Worm (Caenorhabditis elegans): ENCODE measurements around the gene F59B10.4.

F59B10.4 gene

ce11 chrII:10527649-10528134 is 8.8 kb upstream of the F59B10.4 start, which contains the start of gene mab-10 (continued):
- no peak for TF ChIP-seq unc-62 (GFP tag; optimal IDR thresholded peaks at IDR 0.05)
- peak; percentile 56 for TF ChIP-seq mcd-1 (GFP tag; IDR thresholded peaks at IDR 0.05)
- no peak for TF ChIP-seq C17E4.6 (GFP tag; IDR thresholded peaks at IDR 0.05)
- no peak for TF ChIP-seq repo-1 (tag; optimal IDR thresholded peaks at IDR 0.05)
- no peak for TF ChIP-seq snpc-3.4 (tag; optimal IDR thresholded peaks at IDR 0.05)
- TF ChIP-seq akir-1 (GFP tag; optimal IDR thresholded peaks at IDR 0.05) = no peak
- no peak for TF ChIP-seq somi-1 (GFP tag; optimal IDR thresholded peaks at IDR 0.05)
- no peak for TF ChIP-seq F57C9.4 (tag; optimal IDR thresholded peaks at IDR 0.05)
- TF ChIP-seq Y67H2A.10 (GFP tag; conservative IDR thresholded peaks at IDR 0.05) = no peak
- no peak for TF ChIP-seq atf-7 (tag; optimal IDR thresholded peaks at IDR 0.05)
- TF ChIP-seq athp-1 (tag; optimal IDR thresholded peaks at IDR 0.05) = peak; percentile 30
- no peak for TF ChIP-seq nhr-120 (GFP tag; IDR thresholded peaks at IDR 0.05)
- TF ChIP-seq F10E7.11 (tag; optimal IDR thresholded peaks at IDR 0.05) = no peak
- no peak for TF ChIP-seq B0019.2 (GFP tag; conservative IDR thresholded peaks at IDR 0.05)
- no peak for TF ChIP-seq bed-1 (GFP tag; IDR thresholded peaks at IDR 0.05)
- TF ChIP-seq ccch-3 (GFP tag; optimal IDR thresholded peaks at IDR 0.05) = no peak
- no peak for TF ChIP-seq pha-4 (tag; optimal IDR thresholded peaks at IDR 0.05)
- TF ChIP-seq mxl-1 (tag; optimal IDR thresholded peaks at IDR 0.05) = peak; percentile 35
- TF ChIP-seq cebp-1 (GFP tag; IDR thresholded peaks at IDR 0.05) = no peak
- peak; percentile 66 for TF ChIP-seq cebp-1 (tag; optimal IDR thresholded peaks at IDR 0.05)
- no peak for TF ChIP-seq sptf-2 (GFP tag; optimal IDR thresholded peaks at IDR 0.05)
- TF ChIP-seq ceh-58 (GFP tag; IDR thresholded peaks at IDR 0.05) = no peak
- TF ChIP-seq T26A5.8 (tag; optimal IDR thresholded peaks at IDR 0.05) = no peak
- TF ChIP-seq ceh-27 (GFP tag; optimal IDR thresholded peaks at IDR 0.05) = peak; percentile 35
- TF ChIP-seq attf-3 (GFP tag; conservative IDR thresholded peaks at IDR 0.05) = no peak
- no peak for TF ChIP-seq F57A8.1 (GFP tag; optimal IDR thresholded peaks at IDR 0.05)
- TF ChIP-seq ztf-26 (tag; optimal IDR thresholded peaks at IDR 0.05) = peak; percentile 64
- TF ChIP-seq B0261.1 (tag; optimal IDR thresholded peaks at IDR 0.05) = no peak
- peak; percentile 99 for TF ChIP-seq zfh-2 (GFP tag; conservative IDR thresholded peaks at IDR 0.05)
- TF ChIP-seq C06A6.2 (GFP tag; conservative IDR thresholded peaks at IDR 0.05) = peak; percentile 42; the same call in 1 of the 2 replicates
- TF ChIP-seq D2030.7 (GFP tag; IDR thresholded peaks at IDR 0.05) = 0 out of 2 replicates have a peak, but pooled peaks have one; percentile 10
- TF ChIP-seq tbp1 (GFP tag; optimal IDR thresholded peaks at IDR 0.05) = no peak
- TF ChIP-seq Y56A3A.18 (GFP tag; IDR thresholded peaks at IDR 0.05) = no peak
- TF ChIP-seq let-607 (tag; optimal IDR thresholded peaks at IDR 0.05) = no peak
- TF ChIP-seq snpc-1.3 (tag; optimal IDR thresholded peaks at IDR 0.05; ENCODE audit: insufficient read depth) = no peak
- TF ChIP-seq hlh-12 (tag; optimal IDR thresholded peaks at IDR 0.05) = no peak
- TF ChIP-seq ets-4 (GFP tag; optimal IDR thresholded peaks at IDR 0.05) = no peak
- TF ChIP-seq let-526 (GFP tag; IDR thresholded peaks at IDR 0.05) = no peak
- TF ChIP-seq F39B2.1 (GFP tag; IDR thresholded peaks at IDR 0.05) = no peak
- no peak for TF ChIP-seq B0035.1 (tag; optimal IDR thresholded peaks at IDR 0.05)
- no peak for TF ChIP-seq nfya-1 (tag; optimal IDR thresholded peaks at IDR 0.05; ENCODE audit: borderline replicate concordance, insufficient read depth)
- TF ChIP-seq fkh-3 (tag; optimal IDR thresholded peaks at IDR 0.05) = no peak
- no peak for TF ChIP-seq xnd-1 (tag; optimal IDR thresholded peaks at IDR 0.05)
- TF ChIP-seq Y53F4B.3 (GFP tag; IDR thresholded peaks at IDR 0.05) = no peak
- TF ChIP-seq hsf-1 (GFP tag; IDR thresholded peaks at IDR 0.05) = no peak
- TF ChIP-seq nfya-2 (GFP tag; IDR thresholded peaks at IDR 0.05) = no peak
- TF ChIP-seq nhr-80 (tag; optimal IDR thresholded peaks at IDR 0.05) = peak; percentile 76
- no peak for TF ChIP-seq cebp-2 (GFP tag; IDR thresholded peaks at IDR 0.05)
- no peak for TF ChIP-seq madf-3 (GFP tag; IDR thresholded peaks at IDR 0.05)
